Worm (Caenorhabditis elegans): ENCODE measurements around the gene gspd-1.

Gene gspd-1

DNA sequence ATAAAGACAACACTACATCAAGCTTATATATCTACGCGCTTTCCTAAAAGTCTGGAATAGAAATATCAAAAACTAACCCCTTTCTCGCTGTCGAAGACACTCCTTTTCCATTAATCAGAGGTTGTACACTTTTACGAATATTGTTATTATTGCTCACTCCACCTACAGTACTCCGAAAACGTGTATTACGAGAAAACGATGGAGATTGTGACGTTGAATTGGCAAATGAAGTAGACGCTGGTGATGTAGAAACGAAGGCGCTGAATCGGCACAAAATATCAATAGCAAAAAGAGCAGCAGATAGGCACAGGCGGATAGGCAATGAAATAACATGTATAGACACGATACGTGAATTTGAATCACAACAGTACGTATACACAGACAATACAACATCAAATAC is 27.1 kb downstream of the gspd-1 start:
- TF ChIP-seq alr-1 (tag; optimal IDR thresholded peaks at IDR 0.05; ENCODE audit: borderline replicate concordance) (peak; percentile 94), fkh-8 (tag; optimal IDR thresholded peaks at IDR 0.05) (no peak)

DNA sequence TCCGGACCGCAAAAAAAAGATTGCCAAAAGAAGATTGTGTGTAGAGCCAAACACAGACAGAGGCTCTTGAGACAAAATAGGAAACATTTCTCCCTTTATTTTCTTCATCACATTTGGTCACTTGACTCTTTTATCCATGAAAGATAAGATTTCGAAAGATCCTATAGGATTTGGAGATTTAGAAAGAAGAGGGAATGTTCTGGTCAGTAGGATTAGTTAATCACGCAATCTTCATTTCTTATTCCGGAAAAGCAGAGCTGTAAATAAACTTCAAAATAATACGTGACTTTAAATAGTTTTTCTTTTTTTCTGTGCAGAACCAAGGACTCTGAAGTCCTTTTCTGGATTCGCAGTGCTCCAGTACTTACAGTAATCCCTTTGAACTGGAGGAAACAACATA is 30.1 kb downstream of the gspd-1 start:
- TF ChIP-seq aha-1 (tag; optimal IDR thresholded peaks at IDR 0.05) (no peak), lin-15B (tag; optimal IDR thresholded peaks at IDR 0.05) (no peak), aly-2 (tag; optimal IDR thresholded peaks at IDR 0.05) (no peak), C16A3.4 (tag; optimal IDR thresholded peaks at IDR 0.05) (no peak), grh-1 (GFP tag; IDR thresholded peaks at IDR 0.05) (no peak), fos-1 (tag; optimal IDR thresholded peaks at IDR 0.05) (no peak), fkh-8 (tag; optimal IDR thresholded peaks at IDR 0.05) (peak; percentile 57), nhr-19 (GFP tag; conservative IDR thresholded peaks at IDR 0.05) (no peak), dpl-1 (GFP tag; optimal IDR thresholded peaks at IDR 0.05) (no peak), mef-2 (tag; optimal IDR thresholded peaks at IDR 0.05) (peak; percentile 6), skn-1 (tag; optimal IDR thresholded peaks at IDR 0.05) (no peak), nhr-85 (tag) (no peak), nhr-47 (tag; optimal IDR thresholded peaks at IDR 0.05) (peak; percentile 11), zag-1 (tag; optimal IDR thresholded peaks at IDR 0.05) (no peak), alr-1 (tag; optimal IDR thresholded peaks at IDR 0.05; ENCODE audit: borderline replicate concordance) (no peak), dsc-1 (tag; optimal IDR thresholded peaks at IDR 0.05) (peak; percentile 63), ceh-8 (GFP tag; optimal IDR thresholded peaks at IDR 0.05) (no peak)

DNA sequence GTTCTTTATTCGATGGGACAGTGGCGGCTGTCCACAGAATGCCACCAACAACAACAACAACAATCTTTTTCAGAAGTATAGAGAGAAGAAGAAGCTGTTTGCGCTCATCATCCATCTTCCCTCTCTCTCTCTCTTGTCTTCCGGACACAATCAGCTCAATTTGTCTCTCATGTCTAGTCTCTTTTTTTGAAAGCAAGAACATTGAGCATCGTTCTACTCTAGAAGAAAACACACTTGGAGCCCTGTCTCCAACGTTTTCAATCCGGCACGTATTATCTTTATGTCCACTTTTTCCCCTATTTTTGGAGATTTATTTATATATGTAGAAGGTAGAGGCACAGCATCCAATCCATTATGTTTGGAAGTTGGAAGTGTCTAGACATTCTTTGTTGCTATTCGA is 31.6 kb downstream of the gspd-1 start:
- TF ChIP-seq nhr-28 (tag; optimal IDR thresholded peaks at IDR 0.05), result no peak
- peak; percentile 34 for TF ChIP-seq lin-14 (GFP tag; optimal IDR thresholded peaks at IDR 0.05)

DNA sequence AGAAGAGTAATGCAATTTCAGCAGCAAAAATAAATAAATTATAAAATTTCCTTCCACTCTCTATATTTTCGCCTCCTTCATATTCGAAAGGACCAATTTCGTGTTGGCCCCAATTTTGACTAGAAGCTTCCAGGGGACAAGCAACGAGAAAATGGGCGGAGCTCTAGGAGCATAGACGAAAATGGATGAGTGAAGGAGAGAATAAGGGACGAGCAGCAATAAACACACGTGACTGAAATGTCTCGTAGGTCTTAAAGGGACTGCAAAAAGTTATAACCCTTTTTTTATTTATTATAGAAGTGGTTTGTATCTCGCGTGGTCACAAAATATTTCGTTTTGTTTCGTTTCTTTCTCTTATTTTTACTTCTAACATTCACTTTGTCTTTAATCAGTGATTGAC is 32.5 kb downstream of the gspd-1 start:
- TF ChIP-seq egl-13 (tag; optimal IDR thresholded peaks at IDR 0.05) (no peak), dsc-1 (tag; optimal IDR thresholded peaks at IDR 0.05) (peak; percentile 55), ces-1 (GFP tag; optimal IDR thresholded peaks at IDR 0.05) (no peak), xbp-1 (tag; optimal IDR thresholded peaks at IDR 0.05) (no peak), rnt-1 (tag; optimal IDR thresholded peaks at IDR 0.05) (no peak), ama-1 (optimal IDR thresholded peaks at IDR 0.05) (no peak), ceh-8 (GFP tag; optimal IDR thresholded peaks at IDR 0.05) (no peak), ceh-90 (tag; optimal IDR thresholded peaks at IDR 0.05) (no peak), pag-3 (tag; optimal IDR thresholded peaks at IDR 0.05; ENCODE audit: borderline replicate concordance, insufficient read depth) (no peak), lin-14 (GFP tag; optimal IDR thresholded peaks at IDR 0.05) (peak; percentile 62), jun-1 (tag; optimal IDR thresholded peaks at IDR 0.05) (no peak), nhr-71 (tag; optimal IDR thresholded peaks at IDR 0.05) (peak; percentile 37), F16B12.6 (tag; optimal IDR thresholded peaks at IDR 0.05) (no peak), tlp-1 (tag; optimal IDR thresholded peaks at IDR 0.05) (no peak), mef-2 (tag; optimal IDR thresholded peaks at IDR 0.05) (peak; percentile 7), snpc-4 (tag; optimal IDR thresholded peaks at IDR 0.05) (no peak), lin-15B (tag; optimal IDR thresholded peaks at IDR 0.05) (no peak), elt-2 (tag; optimal IDR thresholded peaks at IDR 0.05) (no peak), lin-35 (GFP tag; optimal IDR thresholded peaks at IDR 0.05) (no peak), unc-86 (tag; optimal IDR thresholded peaks at IDR 0.05) (peak; percentile 7), nhr-47 (tag; optimal IDR thresholded peaks at IDR 0.05) (peak; percentile 53), mep-1 (tag; optimal IDR thresholded peaks at IDR 0.05) (no peak), ceh-63 (GFP tag; optimal IDR thresholded peaks at IDR 0.05) (no peak), C34B4.2 (tag; optimal IDR thresholded peaks at IDR 0.05) (no peak), alr-1 (tag; optimal IDR thresholded peaks at IDR 0.05; ENCODE audit: borderline replicate concordance) (no peak), ceh-82 (tag; optimal IDR thresholded peaks at IDR 0.05) (peak in 1 of 3 experiments; percentile 1), nhr-84 (tag; optimal IDR thresholded peaks at IDR 0.05) (no peak), lsy-2 (tag; optimal IDR thresholded peaks at IDR 0.05) (peak; percentile 0 to 28), pax-3 (tag; optimal IDR thresholded peaks at IDR 0.05) (no peak), mdl-1 (tag; optimal IDR thresholded peaks at IDR 0.05) (no peak), Y116A8C.19 (tag; optimal IDR thresholded peaks at IDR 0.05; ENCODE audit: borderline replicate concordance) (no peak), grh-1 (GFP tag; IDR thresholded peaks at IDR 0.05) (no peak)
